Fruit fly (Drosophila melanogaster) whole organism, wandering third instar larva: ENCODE measurements around the gene Cpr23B.

ENCODE experiments used
- Abd-B ChIP-seq: fragments of >200 bp; optimal IDR thresholded peaks from 2 replicates; lab custom pipeline; 2017; ENCODE audit warnings: missing biosample characterization, missing genetic modification characterization
- CG32264 ChIP-seq: fragments of 200-800 bp; sonication (Bioruptor generic); optimal IDR thresholded peaks from 2 replicates; lab custom pipeline; 2016; ENCODE audit warnings: missing biosample characterization, missing genetic modification characterization
- CG9705 ChIP-seq: fragments of 200-800 bp; sonication (Bioruptor generic); optimal IDR thresholded peaks from 2 replicates; lab custom pipeline; 2018; ENCODE audit warnings: missing biosample characterization, mild to moderate bottlenecking, missing genetic modification characterization
- CrebA ChIP-seq: fragments of 200-800 bp; sonication (Bioruptor generic); optimal IDR thresholded peaks from 2 replicates; lab custom pipeline; 2016; ENCODE audit warnings: missing biosample characterization, mild to moderate bottlenecking, missing genetic modification characterization, borderline replicate concordance
- Dfd ChIP-seq: fragments of >200 bp; optimal IDR thresholded peaks from 2 replicates; lab custom pipeline; 2017; ENCODE audit warnings: missing biosample characterization, missing genetic modification characterization
- Dif ChIP-seq: fragments of 200-275, 200-300 bp; sonication (Bioruptor generic); optimal IDR thresholded peaks from 2 replicates; lab custom pipeline; 2018; ENCODE audit warnings: missing biosample characterization, missing genetic modification characterization; ENCODE audit not compliant: partially characterized antibody
- GATAd ChIP-seq: sonication (Bioruptor generic); optimal IDR thresholded peaks from 2 replicates; lab custom pipeline; 2016; ENCODE audit warnings: missing biosample characterization, missing genetic modification characterization
- HLH106 ChIP-seq: fragments of 200-800 bp; optimal IDR thresholded peaks from 3 replicates; lab custom pipeline; 2019; ENCODE audit warnings: missing biosample characterization, mild to moderate bottlenecking, missing genetic modification characterization, moderate library complexity
- Hnf4 ChIP-seq: fragments of 200-800 bp; sonication (Bioruptor generic); optimal IDR thresholded peaks from 2 replicates; lab custom pipeline; 2016; ENCODE audit warnings: missing biosample characterization, mild to moderate bottlenecking, missing genetic modification characterization
- Hr78 ChIP-seq: fragments of >200 bp; optimal IDR thresholded peaks from 2 replicates; lab custom pipeline; 2017; ENCODE audit warnings: missing biosample characterization, missing genetic modification characterization
- Hr83 ChIP-seq: fragments of 200-300 bp; sonication (Bioruptor generic); optimal IDR thresholded peaks from 2 replicates; lab custom pipeline; 2016; ENCODE audit warnings: missing biosample characterization, mild to moderate bottlenecking, missing genetic modification characterization, moderate library complexity; ENCODE audit not compliant: poor library complexity, severe bottlenecking
- Jra ChIP-seq: sonication (Bioruptor generic); optimal IDR thresholded peaks from 2 replicates; lab custom pipeline; 2016; ENCODE audit warnings: missing biosample characterization, missing genetic modification characterization
- Mio ChIP-seq: sonication (Bioruptor generic); optimal IDR thresholded peaks from 2 replicates; lab custom pipeline; 2016; ENCODE audit warnings: missing biosample characterization, missing genetic modification characterization
- Myc ChIP-seq: fragments of >200 bp; optimal IDR thresholded peaks from 2 replicates; lab custom pipeline; 2017
- N ChIP-seq: fragments of >200 bp; optimal IDR thresholded peaks from 2 replicates; lab custom pipeline; 2018; ENCODE audit warnings: missing biosample characterization, missing external identifiers, missing genetic modification characterization
- OdsH ChIP-seq: fragments of 200-800 bp; sonication (Bioruptor generic); optimal IDR thresholded peaks from 2 replicates; lab custom pipeline; 2016; ENCODE audit warnings: missing biosample characterization, mild to moderate bottlenecking, missing genetic modification characterization
- Rel ChIP-seq, 2 experiments: fragments of 200-800 bp; sonication (Bioruptor generic) in 1 of 2; optimal IDR thresholded peaks; 2 replicates in 1 of 2; 3 replicates in 1 of 2; lab custom pipeline; 2016 to 2019; ENCODE audit warnings: mild to moderate bottlenecking in 2 of 2, missing biosample characterization in 2 of 2, missing genetic modification characterization in 2 of 2, moderate library complexity in 1 of 2
- Sp1 ChIP-seq: fragments of 200-800 bp; sonication (Bioruptor generic); optimal IDR thresholded peaks from 3 replicates; lab custom pipeline; 2019; ENCODE audit warnings: missing biosample characterization, mild to moderate bottlenecking, missing genetic modification characterization, moderate library complexity
- Vsx2 ChIP-seq: fragments of 200-300, 225-300 bp; sonication (Bioruptor generic); optimal IDR thresholded peaks from 2 replicates; lab custom pipeline; 2018; ENCODE audit warnings: missing biosample characterization, missing genetic modification characterization; ENCODE audit not compliant: partially characterized antibody
- br ChIP-seq: fragments of 200-800 bp; sonication (Bioruptor generic); optimal IDR thresholded peaks from 2 replicates; lab custom pipeline; 2016; ENCODE audit warnings: missing biosample characterization, missing genetic modification characterization
- brk ChIP-seq: fragments of 200-800 bp; sonication (Bioruptor generic); optimal IDR thresholded peaks from 2 replicates; lab custom pipeline; 2016; ENCODE audit warnings: missing biosample characterization, mild to moderate bottlenecking, missing genetic modification characterization
- dl ChIP-seq, 2 experiments: fragments of 175-275, 200-275 bp in 1 of 2; fragments of 200-275 bp in 1 of 2; sonication (Bioruptor generic); optimal IDR thresholded peaks; lab custom pipeline; 2018; ENCODE audit warnings: mild to moderate bottlenecking in 2 of 2, missing biosample characterization in 2 of 2, missing genetic modification characterization in 2 of 2, moderate library complexity in 2 of 2; ENCODE audit not compliant: partially characterized antibody in 2 of 2, insufficient read depth in 1 of 2
- dmrt93B ChIP-seq: fragments of 200-800 bp; sonication (Bioruptor generic); optimal IDR thresholded peaks from 2 replicates; lab custom pipeline; 2018; ENCODE audit warnings: missing biosample characterization, mild to moderate bottlenecking, missing genetic modification characterization
- dsf ChIP-seq: sonication (Bioruptor generic); optimal IDR thresholded peaks from 2 replicates; lab custom pipeline; 2016; ENCODE audit warnings: missing biosample characterization, missing genetic modification characterization, borderline replicate concordance
- ey ChIP-seq: fragments of 200-800 bp; sonication (Bioruptor generic); optimal IDR thresholded peaks from 2 replicates; lab custom pipeline; 2016; ENCODE audit warnings: missing biosample characterization, missing genetic modification characterization
- foxo ChIP-seq, 2 experiments: fragments of 200-800 bp; sonication (Bioruptor generic); optimal IDR thresholded peaks; 2 replicates in 1 of 2; 3 replicates in 1 of 2; lab custom pipeline; 2016 to 2017; ENCODE audit warnings: missing biosample characterization in 2 of 2, missing genetic modification characterization in 2 of 2
- fru ChIP-seq: fragments of 200-800 bp; sonication (Bioruptor generic); optimal IDR thresholded peaks from 3 replicates; lab custom pipeline; 2016; ENCODE audit warnings: missing biosample characterization, mild to moderate bottlenecking, missing genetic modification characterization
- h ChIP-seq: fragments of 200-800 bp; sonication (Bioruptor generic); optimal IDR thresholded peaks from 3 replicates; lab custom pipeline; 2016; ENCODE audit warnings: missing biosample characterization, mild to moderate bottlenecking, missing genetic modification characterization
- jim ChIP-seq: fragments of 175-275, 200-325 bp; sonication (Bioruptor generic); optimal IDR thresholded peaks from 2 replicates; lab custom pipeline; 2016; ENCODE audit warnings: missing biosample characterization, mild to moderate bottlenecking, missing genetic modification characterization
- lola ChIP-seq: fragments of >200 bp; optimal IDR thresholded peaks from 2 replicates; lab custom pipeline; 2017; ENCODE audit warnings: missing biosample characterization, missing genetic modification characterization
- pan ChIP-seq: fragments of >200 bp; optimal IDR thresholded peaks from 2 replicates; lab custom pipeline; 2017
- psq ChIP-seq: fragments of 200-800 bp; sonication (Bioruptor generic); optimal IDR thresholded peaks from 3 replicates; lab custom pipeline; 2017; ENCODE audit warnings: missing biosample characterization, mild to moderate bottlenecking, missing genetic modification characterization, moderate library complexity
- rgr ChIP-seq: fragments of 200-800 bp; sonication (Bioruptor generic); optimal IDR thresholded peaks from 3 replicates; lab custom pipeline; 2016; ENCODE audit warnings: missing biosample characterization, mild to moderate bottlenecking, missing genetic modification characterization
- sage ChIP-seq: fragments of 200-800 bp; sonication (Bioruptor generic); optimal IDR thresholded peaks from 2 replicates; lab custom pipeline; 2016; ENCODE audit warnings: missing biosample characterization, mild to moderate bottlenecking, missing genetic modification characterization
- sv ChIP-seq: fragments of 200-800 bp; sonication (Bioruptor generic); optimal IDR thresholded peaks from 3 replicates; lab custom pipeline; 2016; ENCODE audit warnings: missing biosample characterization, missing genetic modification characterization
- tai ChIP-seq: sonication (Bioruptor generic); optimal IDR thresholded peaks from 2 replicates; lab custom pipeline; 2016; ENCODE audit warnings: missing biosample characterization, missing genetic modification characterization
- usp ChIP-seq: fragments of >200 bp; optimal IDR thresholded peaks from 2 replicates; lab custom pipeline; 2017; ENCODE audit warnings: missing biosample characterization, missing genetic modification characterization
- woc ChIP-seq: sonication (Bioruptor generic); optimal IDR thresholded peaks from 2 replicates; lab custom pipeline; 2016; ENCODE audit warnings: missing biosample characterization, mild to moderate bottlenecking, missing genetic modification characterization

The Cpr23B gene

dm6 chr2L:2855773-2856615, 17.8 kb downstream of the Cpr23B start, which contains the start of the genes CG3104 and RpS21 (continued):
- TF ChIP-seq Dif (GFP tag; lab: Kevin White, UChicago): no peak
- TF ChIP-seq sage: peak; percentile 52
- peak; percentile 84 for TF ChIP-seq Sp1 (GFP tag; lab: Kevin White, UChicago)
- TF ChIP-seq Hnf4 (GFP tag; lab: Kevin White, UChicago): peak; percentile 83
- peak; percentile 77 for TF ChIP-seq Mio (GFP tag; lab: Kevin White, UChicago)
- TF ChIP-seq woc (GFP tag; lab: Kevin White, UChicago): peak; percentile 59
- TF ChIP-seq Dfd: no peak
- TF ChIP-seq Hr78 (GFP tag; lab: Kevin White, UChicago): no peak
- TF ChIP-seq br (GFP tag; lab: Kevin White, UChicago): peak; percentile 81
- TF ChIP-seq usp (GFP tag; lab: Kevin White, UChicago): no peak
- TF ChIP-seq sv (GFP tag; lab: Kevin White, UChicago): peak; percentile 70
- no peak for TF ChIP-seq dl (GFP tag; optimal IDR thresholded peaks at IDR 0.05; lab: Kevin White, UChicago; ENCODE audit: insufficient read depth in 1 of 2, partially characterized antibody in 2 of 2)
- peak; percentile 4 for TF ChIP-seq CrebA
- no peak for TF ChIP-seq CG32264 (GFP tag; lab: Kevin White, UChicago)
- TF ChIP-seq ey (GFP tag; lab: Kevin White, UChicago): peak; percentile 73
- TF ChIP-seq dmrt93B (GFP tag; lab: Kevin White, UChicago): peak; percentile 89
- peak; percentile 69 for TF ChIP-seq psq (GFP tag; lab: Kevin White, UChicago)

dm6 chr2L:2856960-2857584, 18.9 kb downstream of the Cpr23B start, which contains the start of gene CG2991:
Gene CG2991 (plus strand): TSS chr2L:2857164.
- no peak for TF ChIP-seq jim (GFP tag; lab: Kevin White, UChicago)
- no peak for TF ChIP-seq OdsH
- TF ChIP-seq Myc (lab: Kevin White, UChicago): no peak
- TF ChIP-seq Hnf4 (GFP tag; lab: Kevin White, UChicago): peak; percentile 57
- TF ChIP-seq psq (GFP tag; lab: Kevin White, UChicago): no peak
- TF ChIP-seq dmrt93B (GFP tag; lab: Kevin White, UChicago): no peak
- no peak for TF ChIP-seq CG32264 (GFP tag; lab: Kevin White, UChicago)
- no peak for TF ChIP-seq Dif (GFP tag; lab: Kevin White, UChicago)
- TF ChIP-seq Hr78 (GFP tag; lab: Kevin White, UChicago): no peak
- peak; percentile 53 for TF ChIP-seq h (GFP tag; lab: Kevin White, UChicago)
- no peak for TF ChIP-seq lola (GFP tag; lab: Kevin White, UChicago)
- peak; percentile 31 for TF ChIP-seq woc (GFP tag; lab: Kevin White, UChicago)
- TF ChIP-seq Sp1 (GFP tag; lab: Kevin White, UChicago): peak; percentile 43
- TF ChIP-seq rgr (GFP tag; lab: Kevin White, UChicago): peak; percentile 12
- no peak for TF ChIP-seq dl (GFP tag; optimal IDR thresholded peaks at IDR 0.05; lab: Kevin White, UChicago; ENCODE audit: insufficient read depth in 1 of 2, partially characterized antibody in 2 of 2)
- TF ChIP-seq sage: peak; percentile 63
- TF ChIP-seq Dfd: no peak
- TF ChIP-seq dsf (GFP tag; lab: Kevin White, UChicago): peak; percentile 11
- TF ChIP-seq Rel (GFP tag; optimal IDR thresholded peaks at IDR 0.05; lab: Kevin White, UChicago): no peak
- peak; percentile 65 for TF ChIP-seq Rel (tag; optimal IDR thresholded peaks at IDR 0.05; lab: Kevin White, UChicago)
- no peak for TF ChIP-seq fru (GFP tag; lab: Kevin White, UChicago)
- no peak for TF ChIP-seq usp (GFP tag; lab: Kevin White, UChicago)
- no peak for TF ChIP-seq sv (GFP tag; lab: Kevin White, UChicago)
- no peak for TF ChIP-seq Abd-B
- TF ChIP-seq CG9705 (GFP tag; lab: Kevin White, UChicago): peak; percentile 33
- peak; percentile 64 for TF ChIP-seq tai (GFP tag; lab: Kevin White, UChicago)
- no peak for TF ChIP-seq N (GFP tag; lab: Kevin White, UChicago)
- peak; percentile 3 for TF ChIP-seq br (GFP tag; lab: Kevin White, UChicago)
- TF ChIP-seq Hr83 (GFP tag; lab: Kevin White, UChicago): peak; percentile 73
- peak; percentile 26 for TF ChIP-seq Jra
- no peak for TF ChIP-seq GATAd (GFP tag; lab: Kevin White, UChicago)
- no peak for TF ChIP-seq CrebA
- peak; percentile 31 to 48 for TF ChIP-seq foxo (GFP tag; optimal IDR thresholded peaks at IDR 0.05; lab: Kevin White, UChicago)
- peak; percentile 20 for TF ChIP-seq ey (GFP tag; lab: Kevin White, UChicago)
- TF ChIP-seq Vsx2 (GFP tag; lab: Kevin White, UChicago): no peak
- TF ChIP-seq Mio (GFP tag; lab: Kevin White, UChicago): no peak
- TF ChIP-seq pan (lab: Kevin White, UChicago): no peak
- TF ChIP-seq brk (GFP tag; lab: Kevin White, UChicago): peak; percentile 28
- peak; percentile 32 for TF ChIP-seq HLH106 (tag; lab: Kevin White, UChicago)
